Worm (Caenorhabditis elegans): Measurements from ENCODE around the gene acly-1.
A peak's percentile ranks its signal among the peaks of the same experiment; 100 is the strongest.

acly-1 gene

DNA sequence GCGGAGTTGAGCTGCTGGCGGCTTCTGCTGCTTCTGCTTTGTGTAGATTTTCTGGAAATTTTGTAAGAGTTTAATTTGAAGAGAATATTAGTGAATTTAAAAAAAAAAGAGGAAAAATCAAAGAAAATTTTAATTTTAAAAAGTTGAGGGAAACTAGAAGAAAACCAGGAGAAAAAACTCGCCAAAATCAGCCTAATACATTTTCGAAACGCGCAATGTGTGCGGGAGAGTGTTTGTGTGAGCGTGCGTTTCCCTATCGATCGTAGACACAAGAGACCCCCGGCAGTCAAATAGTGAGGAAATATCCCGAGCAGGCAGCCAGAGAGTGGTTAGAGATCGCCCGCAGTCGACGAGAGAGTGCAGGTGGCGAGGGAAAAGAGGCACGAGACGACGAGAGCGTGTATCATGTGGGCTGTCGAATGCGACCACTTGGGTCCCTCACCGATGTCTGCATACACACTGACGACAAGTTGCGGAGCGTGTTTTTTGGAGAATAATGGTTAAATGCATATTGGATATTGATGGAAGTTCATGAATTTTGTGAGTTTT lies 32.7 kb upstream of the acly-1 start, which contains the start of gene zfp-3:
Gene zfp-3 (minus strand): TSS at position 51 of the 549 bp plus-strand sequence.
- peak; percentile 69 for TF ChIP-seq unc-98 (GFP tag; IDR thresholded peaks at IDR 0.05)
- peak; percentile 91 for TF ChIP-seq isw-1 (GFP tag; IDR thresholded peaks at IDR 0.05)
- peak; percentile 82 for TF ChIP-seq elt-2 (tag; optimal IDR thresholded peaks at IDR 0.05)
- TF ChIP-seq nhr-19 (GFP tag; conservative IDR thresholded peaks at IDR 0.05) = peak; percentile 94
- TF ChIP-seq ama-1 (optimal IDR thresholded peaks at IDR 0.05) = peak; percentile 58
- peak; percentile 88 for TF ChIP-seq irx-1 (tag; optimal IDR thresholded peaks at IDR 0.05)
- TF ChIP-seq nhr-90 (tag; optimal IDR thresholded peaks at IDR 0.05; ENCODE audit: poor library complexity) = peak; percentile 95
- no peak for TF ChIP-seq alr-1 (tag; optimal IDR thresholded peaks at IDR 0.05; ENCODE audit: borderline replicate concordance)
- peak; percentile 88 for TF ChIP-seq ceh-88 (GFP tag; IDR thresholded peaks at IDR 0.05)
- TF ChIP-seq ces-1 (GFP tag; optimal IDR thresholded peaks at IDR 0.05) = peak; percentile 16
- peak; percentile 72 to 77 (median 73) for TF ChIP-seq dpl-1 (GFP tag; optimal IDR thresholded peaks at IDR 0.05)
- peak; percentile 84 for TF ChIP-seq snpc-4 (tag; optimal IDR thresholded peaks at IDR 0.05)
- TF ChIP-seq efl-3 (GFP tag; optimal IDR thresholded peaks at IDR 0.05) = no peak
- TF ChIP-seq sptf-1 (tag; optimal IDR thresholded peaks at IDR 0.05) = no peak
- TF ChIP-seq xbp-1 (tag; optimal IDR thresholded peaks at IDR 0.05) = peak; percentile 96
- no peak for TF ChIP-seq pag-3 (tag; optimal IDR thresholded peaks at IDR 0.05; ENCODE audit: borderline replicate concordance, insufficient read depth)
- peak; percentile 91 for TF ChIP-seq grh-1 (GFP tag; IDR thresholded peaks at IDR 0.05)
- peak; percentile 61 for TF ChIP-seq blmp-1 (tag; optimal IDR thresholded peaks at IDR 0.05)
- peak; percentile 41 for TF ChIP-seq lin-15B (tag; optimal IDR thresholded peaks at IDR 0.05)
- TF ChIP-seq lsy-2 (tag; optimal IDR thresholded peaks at IDR 0.05) = peak; percentile 89 to 93
- TF ChIP-seq nhr-85 (tag) = peak; percentile 97
- no peak for TF ChIP-seq ceh-90 (tag; optimal IDR thresholded peaks at IDR 0.05)
- peak; percentile 96 for TF ChIP-seq unc-86 (tag; optimal IDR thresholded peaks at IDR 0.05)
- peak; percentile 81 for TF ChIP-seq hpl-2 (GFP tag; optimal IDR thresholded peaks at IDR 0.05)
- TF ChIP-seq hlh-4 (tag; optimal IDR thresholded peaks at IDR 0.05) = peak; percentile 3
- peak; percentile 89 for TF ChIP-seq aly-2 (tag; optimal IDR thresholded peaks at IDR 0.05)
- TF ChIP-seq ztf-11 (tag; optimal IDR thresholded peaks at IDR 0.05) = peak in 1 of 2 experiments; percentile 86
- peak; percentile 97 for TF ChIP-seq ztf-4 (tag; optimal IDR thresholded peaks at IDR 0.05)
- TF ChIP-seq mdl-1 (tag; optimal IDR thresholded peaks at IDR 0.05) = peak; percentile 87 to 98
- peak; percentile 95 for TF ChIP-seq mep-1 (tag; optimal IDR thresholded peaks at IDR 0.05)
- peak; percentile 96 for TF ChIP-seq F16B12.6 (tag; optimal IDR thresholded peaks at IDR 0.05)
- peak; percentile 92 for TF ChIP-seq aha-1 (tag; optimal IDR thresholded peaks at IDR 0.05)
- peak; percentile 58 for TF ChIP-seq vab-15 (tag; optimal IDR thresholded peaks at IDR 0.05)
- peak; percentile 93 for TF ChIP-seq lin-13 (GFP tag; optimal IDR thresholded peaks at IDR 0.05)
- TF ChIP-seq hlh-17 (GFP tag; optimal IDR thresholded peaks at IDR 0.05; ENCODE audit: borderline replicate concordance) = no peak
- peak; percentile 89 for TF ChIP-seq lir-3 (tag; optimal IDR thresholded peaks at IDR 0.05; ENCODE audit: poor library complexity)
- peak; percentile 86 for TF ChIP-seq fkh-10 (GFP tag; optimal IDR thresholded peaks at IDR 0.05)
- peak; percentile 87 for TF ChIP-seq mab-9 (GFP tag; IDR thresholded peaks at IDR 0.05)
- TF ChIP-seq tlp-1 (tag; optimal IDR thresholded peaks at IDR 0.05) = no peak
- peak; percentile 98 for TF ChIP-seq tbx-2 (tag; optimal IDR thresholded peaks at IDR 0.05)
- TF ChIP-seq ceh-8 (GFP tag; optimal IDR thresholded peaks at IDR 0.05) = peak; percentile 88
- peak; percentile 95 for TF ChIP-seq dsc-1 (tag; optimal IDR thresholded peaks at IDR 0.05)
- TF ChIP-seq nhr-71 (tag; optimal IDR thresholded peaks at IDR 0.05) = peak; percentile 99
- TF ChIP-seq C34B4.2 (tag; optimal IDR thresholded peaks at IDR 0.05) = no peak
- no peak for TF ChIP-seq nhr-84 (tag; optimal IDR thresholded peaks at IDR 0.05)
- peak; percentile 99 for TF ChIP-seq skn-1 (tag; optimal IDR thresholded peaks at IDR 0.05)
- peak; percentile 64 for TF ChIP-seq lin-39 (tag; optimal IDR thresholded peaks at IDR 0.05)
- TF ChIP-seq ceh-63 (GFP tag; optimal IDR thresholded peaks at IDR 0.05) = no peak
- TF ChIP-seq ceh-82 (tag; optimal IDR thresholded peaks at IDR 0.05) = peak; percentile 81 to 96 (median 94)
- peak; percentile 35 for TF ChIP-seq fkh-4 (tag; optimal IDR thresholded peaks at IDR 0.05; ENCODE audit: borderline replicate concordance)
- no peak for TF ChIP-seq nhr-28 (tag; optimal IDR thresholded peaks at IDR 0.05)
- TF ChIP-seq rnt-1 (tag; optimal IDR thresholded peaks at IDR 0.05) = peak; percentile 95
